Worm (Caenorhabditis elegans): ENCODE results near the gene srh-47.

The srh-47 gene

ce11 chrV:11300539-11300938 lies at the start of gene srh-47:
Gene srh-47 (minus strand): TSS chrV:11300639.
- TF ChIP-seq tra-1 (GFP tag; IDR thresholded peaks at IDR 0.05) (no peak), unc-62 (GFP tag; optimal IDR thresholded peaks at IDR 0.05 in 1 of 2) (peak in 1 of 2 experiments; percentile 42), unc-62 (tag; optimal IDR thresholded peaks at IDR 0.05) (no peak)

ce11 chrV:11346912-11347311 lies 46.5 kb upstream of the srh-47 start, which contains the start of gene grl-7:
Gene grl-7 (minus strand): TSS chrV:11347012.
- no peak for TF ChIP-seq saeg-2 (GFP tag; IDR thresholded peaks at IDR 0.05)
- TF ChIP-seq sdz-12 (GFP tag; optimal IDR thresholded peaks at IDR 0.05) = no peak
- TF ChIP-seq Y5F2A.4 (GFP tag; optimal IDR thresholded peaks at IDR 0.05) = no peak
- no peak for TF ChIP-seq snpc-1.2 (GFP tag; IDR thresholded peaks at IDR 0.05)
- no peak for TF ChIP-seq mdl-1 (tag; optimal IDR thresholded peaks at IDR 0.05)
- no peak for TF ChIP-seq lin-29 (GFP tag; IDR thresholded peaks at IDR 0.05)
- TF ChIP-seq daf-16 (GFP tag; optimal IDR thresholded peaks at IDR 0.05) = no peak
- TF ChIP-seq daf-16 (tag; optimal IDR thresholded peaks at IDR 0.05) = no peak
- TF ChIP-seq T26A8.4 (GFP tag; IDR thresholded peaks at IDR 0.05) = no peak

- TF ChIP-seq unc-62 (GFP tag; optimal IDR thresholded peaks at IDR 0.05 in 1 of 2) (peak in 1 of 2 experiments; percentile 74), unc-62 (tag; optimal IDR thresholded peaks at IDR 0.05) (no peak), ceh-62 (tag; optimal IDR thresholded peaks at IDR 0.05) (no peak), nhr-41 (GFP tag; IDR thresholded peaks at IDR 0.05) (no peak)
Observed at ce11 chrV:11344816-11345336, 44.4 kb upstream of the srh-47 start.

ce11 chrV:11344112-11344511 lies 43.7 kb upstream of the srh-47 start:
- peak in 1 of 2 experiments; percentile 65 for TF ChIP-seq unc-62 (GFP tag; optimal IDR thresholded peaks at IDR 0.05 in 1 of 2)
- no peak for TF ChIP-seq unc-62 (tag; optimal IDR thresholded peaks at IDR 0.05)
- TF ChIP-seq jun-1 (tag; optimal IDR thresholded peaks at IDR 0.05) = no peak
- TF ChIP-seq ceh-62 (tag; optimal IDR thresholded peaks at IDR 0.05) = no peak
- TF ChIP-seq zip-2 (tag; optimal IDR thresholded peaks at IDR 0.05) = peak; percentile 4
- no peak for TF ChIP-seq F10B5.3 (tag; optimal IDR thresholded peaks at IDR 0.05)
- TF ChIP-seq madf-5 (GFP tag; IDR thresholded peaks at IDR 0.05) = no peak
- peak; percentile 54; the same call in 1 of the 2 replicates for TF ChIP-seq T26A8.4 (GFP tag; IDR thresholded peaks at IDR 0.05)
- no peak for TF ChIP-seq mxl-2 (GFP tag; conservative IDR thresholded peaks at IDR 0.05)
- no peak for TF ChIP-seq daf-16 (GFP tag; optimal IDR thresholded peaks at IDR 0.05)
- TF ChIP-seq daf-16 (tag; optimal IDR thresholded peaks at IDR 0.05) = no peak
- no peak for TF ChIP-seq R02D3.7 (tag; optimal IDR thresholded peaks at IDR 0.05)
- no peak for TF ChIP-seq mdt-29 (GFP tag; IDR thresholded peaks at IDR 0.05)

ce11 chrV:11341913-11342312 lies 41.5 kb upstream of the srh-47 start, which contains the start of gene T02E9.5:
Gene T02E9.5 (plus strand): TSS chrV:11342233.
- TF ChIP-seq lin-15B (tag; optimal IDR thresholded peaks at IDR 0.05) = no peak
- no peak for TF ChIP-seq vab-7 (GFP tag; IDR thresholded peaks at IDR 0.05)
- peak; percentile 42 for TF ChIP-seq ces-1 (GFP tag; optimal IDR thresholded peaks at IDR 0.05)
- TF ChIP-seq unc-39 (tag; optimal IDR thresholded peaks at IDR 0.05) = no peak
- no peak for TF ChIP-seq F10B5.3 (tag; optimal IDR thresholded peaks at IDR 0.05)
- TF ChIP-seq aha-1 (tag) = no peak
- TF ChIP-seq ztf-11 (tag; optimal IDR thresholded peaks at IDR 0.05) = no peak

- TF ChIP-seq aha-1 (tag) (peak; percentile 89), nhr-11 (tag; optimal IDR thresholded peaks at IDR 0.05) (no peak), ztf-7 (tag; optimal IDR thresholded peaks at IDR 0.05) (no peak), arid-1 (GFP tag; conservative IDR thresholded peaks at IDR 0.05) (no peak), F37D6.2 (tag; optimal IDR thresholded peaks at IDR 0.05) (peak; percentile 14), set-16 (GFP tag; IDR thresholded peaks at IDR 0.05) (peak; percentile 82), zip-11 (GFP tag; IDR thresholded peaks at IDR 0.05) (no peak), nhr-111 (GFP tag; optimal IDR thresholded peaks at IDR 0.05) (no peak), egl-43 (GFP tag; IDR thresholded peaks at IDR 0.05) (0 out of 2 replicates have a peak, but pooled peaks have one; percentile 29), dmd-8 (GFP tag; IDR thresholded peaks at IDR 0.05) (no peak), hlh-11 (tag; optimal IDR thresholded peaks at IDR 0.05) (peak; percentile 11), ctbp-1 (GFP tag; IDR thresholded peaks at IDR 0.05) (peak; percentile 63; the same call in 1 of the 2 replicates), unc-62 (GFP tag; optimal IDR thresholded peaks at IDR 0.05 in 1 of 2) (peak in 1 of 2 experiments; percentile 3), unc-62 (tag; optimal IDR thresholded peaks at IDR 0.05) (no peak), F10B5.3 (tag; optimal IDR thresholded peaks at IDR 0.05) (no peak), hmg-1.1 (GFP tag; IDR thresholded peaks at IDR 0.05) (no peak; the same call in 1 of the 2 replicates), T26A8.4 (GFP tag; IDR thresholded peaks at IDR 0.05) (no peak), skn-1 (tag; optimal IDR thresholded peaks at IDR 0.05) (no peak), rbr-2 (tag; optimal IDR thresholded peaks at IDR 0.05) (peak; percentile 27)
Observed at ce11 chrV:11341130-11341675, 40.8 kb upstream of the srh-47 start.
